Worm (Caenorhabditis elegans) whole organism, L4 larva: ENCODE results near the gene R05A10.1.

ENCODE experiments used
- aha-1 ChIP-seq: fragments of 150-350 bp; peaks from one replicate; lab custom pipeline; 2014; ENCODE audit warnings: missing biosample characterization, missing genetic modification characterization
- ama-1 ChIP-seq: fragments of 150-350 bp; optimal IDR thresholded peaks from 2 replicates; lab custom pipeline; 2014; ENCODE audit warnings: inconsistent platforms, mixed read lengths
- ceh-44 ChIP-seq: fragments of 200-800 bp; sonication (Bioruptor generic); IDR thresholded peaks from 2 replicates; pipeline ENCODE4 v1.3.6; 2022; ENCODE audit warnings: missing genetic modification reagents, missing genetic modification characterization, missing compliant biosample characterization
- egl-27 ChIP-seq: sonication (generic microtip); optimal IDR thresholded peaks from 3 replicates; lab custom pipeline; 2017; ENCODE audit warnings: missing biosample characterization, missing genetic modification reagents, missing genetic modification characterization
- fkh-10 ChIP-seq: fragments of 150-350 bp; optimal IDR thresholded peaks from 2 replicates; lab custom pipeline; 2014; ENCODE audit warnings: missing biosample characterization, missing genetic modification reagents, missing genetic modification characterization
- lin-13 ChIP-seq: fragments of 150-350 bp; optimal IDR thresholded peaks from 2 replicates; lab custom pipeline; 2014; ENCODE audit warnings: missing biosample characterization, missing genetic modification reagents, missing genetic modification characterization
- mep-1 ChIP-seq: fragments of 150-350 bp; sonication (generic microtip); optimal IDR thresholded peaks from 3 replicates; lab custom pipeline; 2014; ENCODE audit warnings: missing biosample characterization, missing genetic modification characterization
- mxl-2 ChIP-seq: fragments of 200-800 bp; sonication (Bioruptor generic); conservative IDR thresholded peaks from 2 replicates; pipeline ENCODE4 v1.3.6; 2022; ENCODE audit warnings: missing genetic modification reagents, missing genetic modification characterization, missing compliant biosample characterization
- nhr-102 ChIP-seq: sonication (generic microtip); optimal IDR thresholded peaks from 2 replicates; lab custom pipeline; 2016; ENCODE audit warnings: mild to moderate bottlenecking, missing genetic modification characterization, moderate library complexity, missing compliant biosample characterization
- pqm-1 ChIP-seq: sonication (generic microtip); optimal IDR thresholded peaks from 2 replicates; lab custom pipeline; 2017; ENCODE audit warnings: missing biosample characterization, missing genetic modification characterization
- set-16 ChIP-seq: fragments of 200-800 bp; sonication (Bioruptor generic); IDR thresholded peaks from 2 replicates; pipeline ENCODE4 v1.3.6; 2022; ENCODE audit warnings: missing genetic modification reagents, missing genetic modification characterization, missing compliant biosample characterization
- snpc-4 ChIP-seq: fragments of 150-350 bp; optimal IDR thresholded peaks from 2 replicates; lab custom pipeline; 2014; ENCODE audit warnings: missing biosample characterization, missing genetic modification characterization

ce11 chrIV:14196176-14196575 lies 14.0 kb downstream of the R05A10.1 start, which contains the start of gene F02H6.2:
- TF ChIP-seq snpc-4 (tag; lab: Kevin White, UChicago) (no peak), fkh-10 (no peak), lin-13 (GFP tag; lab: Kevin White, UChicago) (no peak), aha-1 (tag; lab: Kevin White, UChicago) (no peak), ama-1 (lab: Kevin White, UChicago) (no peak), set-16 (no peak), mxl-2 (GFP tag; lab: Robert Waterston, UW) (no peak), mep-1 (no peak), ceh-44 (GFP tag; lab: Robert Waterston, UW) (no peak), nhr-102 (tag; lab: Kevin White, UChicago) (no peak), pqm-1 (no peak), egl-27 (tag; lab: Kevin White, UChicago) (no peak)
